Fruit fly (Drosophila melanogaster) whole organism, embryonic: ENCODE data around the gene CG13896.
A peak's percentile ranks its signal among the peaks of the same experiment; 100 is the strongest.

Experiments
- Atf3 ChIP-seq: fragments of 200-800 bp; sonication (Bioruptor generic); optimal IDR thresholded peaks from 3 replicates; lab custom pipeline; 2016; ENCODE audit warnings: missing biosample characterization, missing genetic modification characterization
- Blimp-1 ChIP-seq: fragments of 200-800 bp; sonication (Bioruptor generic); optimal IDR thresholded peaks from 3 replicates; lab custom pipeline; 2018; ENCODE audit warnings: missing biosample characterization, missing genetic modification characterization, mild to moderate bottlenecking, moderate library complexity, missing genetic modification reagents
- Bteb2 ChIP-seq: fragments of 200-800 bp; sonication (Bioruptor generic); optimal IDR thresholded peaks from 2 replicates; lab custom pipeline; 2016; ENCODE audit warnings: missing biosample characterization, missing genetic modification characterization
- CG10462 ChIP-seq: fragments of 200-800 bp; sonication (Bioruptor generic); optimal IDR thresholded peaks from 2 replicates; lab custom pipeline; 2016; ENCODE audit warnings: missing biosample characterization, missing genetic modification characterization
- CG10959 ChIP-seq: fragments of 200-800 bp; sonication (Bioruptor generic); IDR thresholded peaks from 2 replicates; pipeline ENCODE4 v1.3.6; 2022; ENCODE audit warnings: missing biosample characterization, missing genetic modification characterization
- CG11085 ChIP-seq: fragments of 200-800 bp; sonication (Bioruptor generic); IDR thresholded peaks from 2 replicates; pipeline ENCODE4 v1.3.6; 2022; ENCODE audit warnings: missing biosample characterization, missing genetic modification characterization
- CG11560 ChIP-seq: fragments of 200-800 bp; sonication (Bioruptor generic); IDR thresholded peaks from 3 replicates; pipeline ENCODE4 v1.3.6; 2022; ENCODE audit warnings: missing biosample characterization, missing genetic modification characterization
- CG16815 ChIP-seq: fragments of 200-800 bp; sonication (Bioruptor generic); optimal IDR thresholded peaks from 3 replicates; lab custom pipeline; 2017; ENCODE audit warnings: missing biosample characterization, mild to moderate bottlenecking, missing genetic modification characterization
- CG17612 ChIP-seq: fragments of 200-800 bp; sonication (Bioruptor generic); IDR thresholded peaks from 2 replicates; pipeline ENCODE4 v1.3.6; 2022; ENCODE audit warnings: missing biosample characterization, missing genetic modification characterization
- CG18011 ChIP-seq: fragments of 200-800 bp; sonication (Bioruptor generic); optimal IDR thresholded peaks from 2 replicates; lab custom pipeline; 2017; ENCODE audit warnings: missing biosample characterization, missing genetic modification characterization, mild to moderate bottlenecking, moderate library complexity, missing genotype
- CG18262 ChIP-seq: fragments of 200-800 bp; optimal IDR thresholded peaks from 3 replicates; lab custom pipeline; 2019; ENCODE audit warnings: missing biosample characterization, mild to moderate bottlenecking, missing genetic modification characterization, moderate library complexity
- CG2199 ChIP-seq: fragments of 200-800 bp; sonication (Bioruptor generic); IDR thresholded peaks from 3 replicates; pipeline ENCODE4 v1.3.6; 2022; ENCODE audit warnings: missing biosample characterization, missing genetic modification characterization
- CG43689 ChIP-seq: fragments of 200-800 bp; sonication (Bioruptor generic); IDR thresholded peaks from 2 replicates; pipeline ENCODE4 v1.3.6; 2022; ENCODE audit warnings: missing biosample characterization, missing genetic modification characterization
- CG4707 ChIP-seq: fragments of 200-800 bp; sonication (Bioruptor generic); optimal IDR thresholded peaks from 2 replicates; lab custom pipeline; 2018; ENCODE audit warnings: missing biosample characterization, mild to moderate bottlenecking, missing genetic modification characterization, moderate library complexity
- CG7745 ChIP-seq: fragments of 200-800 bp; sonication (Bioruptor generic); optimal IDR thresholded peaks from 2 replicates; lab custom pipeline; 2018; ENCODE audit warnings: missing biosample characterization, mild to moderate bottlenecking, missing genetic modification characterization, moderate library complexity
- CG9437 ChIP-seq: fragments of 200-800 bp; sonication (Bioruptor generic); optimal IDR thresholded peaks from 2 replicates; lab custom pipeline; 2018; ENCODE audit warnings: missing biosample characterization, mild to moderate bottlenecking, missing genetic modification characterization
- CG9609 ChIP-seq: fragments of 200-800 bp; sonication (Bioruptor generic); optimal IDR thresholded peaks from 3 replicates; lab custom pipeline; 2016; ENCODE audit warnings: missing biosample characterization, missing genetic modification characterization
- CG9817 ChIP-seq: fragments of 200-800 bp; sonication (Bioruptor generic); optimal IDR thresholded peaks from 2 replicates; lab custom pipeline; 2018; ENCODE audit warnings: missing biosample characterization, mild to moderate bottlenecking, missing genetic modification characterization, moderate library complexity
- CTCF ChIP-seq: fragments of 200-800 bp; sonication (Bioruptor generic); optimal IDR thresholded peaks from 2 replicates; lab custom pipeline; 2017; ENCODE audit warnings: missing biosample characterization, mild to moderate bottlenecking, missing genetic modification characterization, moderate library complexity
- D19A ChIP-seq: fragments of 200-800 bp; optimal IDR thresholded peaks from 3 replicates; lab custom pipeline; 2019; ENCODE audit warnings: missing biosample characterization, mild to moderate bottlenecking, missing genetic modification characterization, moderate library complexity
- Dfd ChIP-seq, 2 experiments: fragments of >200 bp; optimal IDR thresholded peaks; 2 replicates each; lab custom pipeline; 2017; ENCODE audit warnings: missing biosample characterization in 2 of 2, missing genetic modification characterization in 2 of 2
- Dip2 ChIP-seq: fragments of 200-800 bp; sonication (Bioruptor generic); IDR thresholded peaks from 2 replicates; pipeline ENCODE4 v1.3.6; 2022; ENCODE audit warnings: missing biosample characterization, missing genetic modification characterization
- Ets65A ChIP-seq: fragments of 200-800 bp; sonication (Bioruptor generic); peaks from one replicate; lab custom pipeline; 2016; ENCODE audit warnings: missing biosample characterization, missing genetic modification characterization
- HHEX ChIP-seq: fragments of 200-800 bp; sonication (Bioruptor generic); optimal IDR thresholded peaks from 3 replicates; lab custom pipeline; 2017; ENCODE audit warnings: missing biosample characterization, mild to moderate bottlenecking, missing genetic modification characterization, missing genetic modification reagents
- Med ChIP-seq: fragments of 200-800 bp; sonication (Bioruptor generic); peaks from one replicate; lab custom pipeline; 2016; ENCODE audit warnings: missing biosample characterization, missing genetic modification characterization, mild to moderate bottlenecking, inconsistent platforms, moderate library complexity
- Mes4 ChIP-seq: fragments of 200-800 bp; sonication (Bioruptor generic); optimal IDR thresholded peaks from 2 replicates; lab custom pipeline; 2016; ENCODE audit warnings: missing biosample characterization, missing genetic modification characterization
- Neu2 ChIP-seq: fragments of 200-800 bp; sonication (Bioruptor generic); optimal IDR thresholded peaks from 3 replicates; lab custom pipeline; 2016; ENCODE audit warnings: missing biosample characterization, missing genetic modification characterization, borderline replicate concordance
- Nf-YA ChIP-seq: fragments of 200-800 bp; sonication (Bioruptor generic); IDR thresholded peaks from 2 replicates; pipeline ENCODE4 v1.3.6; 2022; ENCODE audit warnings: missing biosample characterization, missing genetic modification characterization
- Pdp1 ChIP-seq, 2 experiments: fragments of 200-800 bp; sonication (Bioruptor generic); optimal IDR thresholded peaks; 3 replicates each; lab custom pipeline; 2016; ENCODE audit warnings: missing biosample characterization in 2 of 2, missing genetic modification characterization in 2 of 2, mild to moderate bottlenecking in 1 of 2, moderate library complexity in 1 of 2
- Spps ChIP-seq: fragments of 200-800 bp; sonication (Bioruptor generic); optimal IDR thresholded peaks from 2 replicates; lab custom pipeline; 2018; ENCODE audit warnings: missing biosample characterization, mild to moderate bottlenecking, missing genetic modification characterization
- amos ChIP-seq: fragments of 200-800 bp; sonication (Bioruptor generic); IDR thresholded peaks from 2 replicates; pipeline ENCODE4 v1.3.6; 2022; ENCODE audit warnings: missing biosample characterization, missing genetic modification characterization; ENCODE audit not compliant: partially characterized antibody
- bsh ChIP-seq, 2 experiments: fragments of 200-800 bp; sonication (Bioruptor generic); optimal IDR thresholded peaks; 2 replicates each; lab custom pipeline; 2017 to 2018; ENCODE audit warnings: mild to moderate bottlenecking in 2 of 2, missing biosample characterization in 2 of 2, missing genetic modification characterization in 2 of 2, moderate library complexity in 1 of 2
- caup ChIP-seq: fragments of 200-800 bp; sonication (Bioruptor generic); optimal IDR thresholded peaks from 3 replicates; lab custom pipeline; 2017; ENCODE audit warnings: missing biosample characterization, mild to moderate bottlenecking, missing genetic modification characterization, moderate library complexity; ENCODE audit not compliant: severe bottlenecking
- da ChIP-seq: fragments of 200-800 bp; sonication (Bioruptor generic); optimal IDR thresholded peaks from 2 replicates; lab custom pipeline; 2016; ENCODE audit warnings: missing biosample characterization, missing genetic modification characterization
- fd3F ChIP-seq: fragments of 200-800 bp; sonication (Bioruptor generic); optimal IDR thresholded peaks from 2 replicates; lab custom pipeline; 2018; ENCODE audit warnings: missing biosample characterization, mild to moderate bottlenecking, missing genetic modification characterization, moderate library complexity
- ftz-f1 ChIP-seq: fragments of 200-800 bp; sonication (Bioruptor generic); optimal IDR thresholded peaks from 2 replicates; lab custom pipeline; 2016; ENCODE audit warnings: missing biosample characterization, missing genetic modification characterization
- her ChIP-seq: fragments of 200-800 bp; sonication (Bioruptor generic); optimal IDR thresholded peaks from 2 replicates; lab custom pipeline; 2016; ENCODE audit warnings: missing biosample characterization, missing genetic modification characterization
- lmd ChIP-seq: fragments of 200-800 bp; sonication (Bioruptor generic); IDR thresholded peaks from 2 replicates; pipeline ENCODE4 v1.3.6; 2022; ENCODE audit warnings: missing biosample characterization, missing genetic modification characterization
- nom ChIP-seq: fragments of 200-800 bp; sonication (Bioruptor generic); optimal IDR thresholded peaks from 2 replicates; lab custom pipeline; 2017; ENCODE audit warnings: missing biosample characterization, missing genetic modification characterization, mild to moderate bottlenecking, moderate library complexity, missing genetic modification reagents
- pan ChIP-seq, 4 experiments: fragments of >200 bp in 3 of 4; fragments of 200-800 bp in 1 of 4; sonication (Bioruptor generic) in 1 of 4; optimal IDR thresholded peaks in 3 of 4; IDR thresholded peaks in 1 of 4; 2 replicates each; pipeline versions ENCODE4 v1.3.6 to Lab custom; 2017 to 2022; ENCODE audit warnings: missing biosample characterization in 2 of 4, missing genetic modification characterization in 2 of 4, mixed read lengths in 1 of 4
- phol ChIP-seq: fragments of 200-800 bp; sonication (Bioruptor generic); optimal IDR thresholded peaks from 3 replicates; lab custom pipeline; 2018; ENCODE audit warnings: missing biosample characterization, mild to moderate bottlenecking, missing genetic modification characterization, moderate library complexity
- prd ChIP-seq, 3 experiments: fragments of >200 bp in 2 of 3; fragments of 200-800 bp in 1 of 3; sonication (Bioruptor generic) in 1 of 3; optimal IDR thresholded peaks in 2 of 3; IDR thresholded peaks in 1 of 3; 2 replicates in 2 of 3; 3 replicates in 1 of 3; pipeline versions ENCODE4 v1.3.6 to Lab custom; 2017 to 2022; ENCODE audit warnings: missing biosample characterization in 1 of 3, missing genetic modification characterization in 1 of 3
- tll ChIP-seq, 2 experiments: fragments of 200-800 bp in 1 of 2; fragments of >200 bp in 1 of 2; sonication (Bioruptor generic) in 1 of 2; optimal IDR thresholded peaks; 2 replicates each; lab custom pipeline; 2017 to 2019; ENCODE audit warnings: missing biosample characterization in 2 of 2, missing genetic modification characterization in 2 of 2, mild to moderate bottlenecking in 1 of 2, moderate library complexity in 1 of 2
- tna ChIP-seq: fragments of 200-800 bp; sonication (Bioruptor generic); IDR thresholded peaks from 2 replicates; pipeline ENCODE4 v1.3.6; 2022; ENCODE audit warnings: missing biosample characterization, missing genetic modification characterization; ENCODE audit not compliant: partially characterized antibody
- unpg ChIP-seq: fragments of 200-800 bp; sonication (Bioruptor generic); optimal IDR thresholded peaks from 3 replicates; lab custom pipeline; 2018; ENCODE audit warnings: missing biosample characterization, mild to moderate bottlenecking, missing genetic modification characterization, moderate library complexity
- wdn ChIP-seq: fragments of 200-800 bp; sonication (Bioruptor generic); IDR thresholded peaks from 2 replicates; pipeline ENCODE4 v1.3.6; 2022; ENCODE audit warnings: missing biosample characterization, missing genetic modification characterization

The CG13896 gene

DNA sequence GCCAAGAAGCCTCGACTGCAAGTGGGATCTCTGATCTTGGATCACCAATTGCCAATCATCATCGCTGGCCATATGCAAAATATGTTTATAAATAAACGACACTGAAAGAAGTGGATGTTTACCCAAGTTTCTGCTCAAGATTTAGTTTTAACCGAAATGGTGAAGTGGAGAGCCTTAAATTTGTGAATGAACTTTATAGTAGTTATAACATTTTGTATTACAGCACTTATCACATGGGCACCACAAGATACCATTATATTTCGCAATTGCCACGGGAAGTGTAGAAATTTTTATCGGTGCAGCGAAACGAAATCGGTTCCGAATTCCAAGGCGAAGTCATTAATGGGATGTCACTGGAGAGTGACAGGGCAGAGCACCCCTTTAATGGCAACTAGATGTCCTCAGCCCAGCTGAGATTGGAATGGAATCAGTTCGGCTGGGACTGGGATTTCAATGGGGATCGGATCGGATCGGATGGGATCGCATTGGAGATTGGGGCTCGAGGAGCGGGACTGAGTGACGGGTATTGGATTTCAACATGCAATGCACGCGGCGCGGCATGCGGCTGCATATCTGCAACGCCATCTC lies 34.8 kb upstream of the CG13896 start (continued):
- TF ChIP-seq CG9817 (tag; lab: Kevin White, UChicago) (no peak), wdn (no peak), Atf3 (GFP tag; lab: Kevin White, UChicago) (no peak), tna (GFP tag; lab: Robert Waterston, UW) (no peak), Med (GFP tag; lab: Kevin White, UChicago) (peak; percentile 24), Ets65A (GFP tag; lab: Kevin White, UChicago) (peak; percentile 91), CG7745 (no peak), CG2199 (GFP tag; lab: Robert Waterston, UW) (no peak), Neu2 (GFP tag; lab: Kevin White, UChicago) (peak; percentile 21), bsh (GFP tag; optimal IDR thresholded peaks at IDR 0.05; lab: Kevin White, UChicago) (no peak), prd (optimal IDR thresholded peaks at IDR 0.05; lab: Kevin White, UChicago) (no peak), prd (GFP tag; IDR thresholded peaks at IDR 0.05; lab: Robert Waterston, UW) (peak; percentile 44; the same call in 2 of the 3 replicates), nom (GFP tag; lab: Kevin White, UChicago) (peak; percentile 83), CG9609 (no peak), amos (no peak), phol (tag; lab: Kevin White, UChicago) (peak; percentile 28)

dm6 chr3L:745222-745942 lies 33.7 kb upstream of the CG13896 start:
- no peak for TF ChIP-seq her (GFP tag; lab: Kevin White, UChicago)
- TF ChIP-seq CG18262 (tag; lab: Kevin White, UChicago): peak; percentile 74
- no peak for TF ChIP-seq fd3F
- no peak for TF ChIP-seq CG10462 (GFP tag; lab: Kevin White, UChicago)
- peak; percentile 10 to 67 for TF ChIP-seq Pdp1 (GFP tag; optimal IDR thresholded peaks at IDR 0.05; lab: Kevin White, UChicago)
- no peak for TF ChIP-seq caup (GFP tag; lab: Kevin White, UChicago)
- no peak for TF ChIP-seq wdn
- peak; percentile 56 for TF ChIP-seq CG10959
- TF ChIP-seq D19A: peak; percentile 65
- peak; percentile 49 for TF ChIP-seq Blimp-1 (GFP tag; lab: Kevin White, UChicago)
- no peak for TF ChIP-seq CG11085 (GFP tag; lab: Robert Waterston, UW)
- peak; percentile 50 for TF ChIP-seq Neu2 (GFP tag; lab: Kevin White, UChicago)
- TF ChIP-seq HHEX (GFP tag; lab: Kevin White, UChicago): no peak
- no peak for TF ChIP-seq CG11560 (tag; lab: Robert Waterston, UW)
- no peak for TF ChIP-seq CTCF (GFP tag; lab: Kevin White, UChicago)
- TF ChIP-seq tll (GFP tag; optimal IDR thresholded peaks at IDR 0.05; lab: Kevin White, UChicago): peak in 1 of 2 experiments; percentile 36
- peak; percentile 21; the same call in 1 of the 2 replicates for TF ChIP-seq lmd (GFP tag; lab: Robert Waterston, UW)
- TF ChIP-seq Dfd (GFP tag; optimal IDR thresholded peaks at IDR 0.05; lab: Kevin White, UChicago): no peak
- no peak for TF ChIP-seq da (GFP tag; lab: Kevin White, UChicago)
- peak; percentile 41 for TF ChIP-seq Spps (tag; lab: Kevin White, UChicago)
- no peak for TF ChIP-seq ftz-f1 (GFP tag; lab: Kevin White, UChicago)
- TF ChIP-seq CG4707: no peak
- no peak for TF ChIP-seq Dip2
- TF ChIP-seq CG16815 (GFP tag; lab: Kevin White, UChicago): peak; percentile 52
- TF ChIP-seq Mes4 (GFP tag; lab: Kevin White, UChicago): no peak
- TF ChIP-seq CG18011: no peak
- no peak for TF ChIP-seq pan (optimal IDR thresholded peaks at IDR 0.05; lab: Kevin White, UChicago)
- TF ChIP-seq pan (GFP tag; optimal IDR thresholded peaks at IDR 0.05 in 1 of 2, IDR thresholded peaks at IDR 0.05 in 1 of 2): peak in 1 of 2 experiments; percentile 33
- TF ChIP-seq CG17612: no peak
- TF ChIP-seq unpg (GFP tag; lab: Kevin White, UChicago): peak; percentile 47
- no peak for TF ChIP-seq CG9437 (GFP tag; lab: Kevin White, UChicago)
- TF ChIP-seq Bteb2 (GFP tag; lab: Kevin White, UChicago): no peak
- TF ChIP-seq Nf-YA (GFP tag; lab: Robert Waterston, UW): no peak
- TF ChIP-seq CG43689 (GFP tag; lab: Robert Waterston, UW): no peak
